Worm (Caenorhabditis elegans) whole organism, young adult: ENCODE results near the gene K06H6.4.

ENCODE experiments used
- ceh-27 ChIP-seq: fragments of 200-800 bp; sonication (Bioruptor generic); optimal IDR thresholded peaks from 2 replicates; lab custom pipeline; 2018; ENCODE audit warnings: mild to moderate bottlenecking, missing genetic modification characterization, moderate library complexity, missing compliant biosample characterization
- egl-18 ChIP-seq: fragments of 200-800 bp; sonication (Bioruptor generic); IDR thresholded peaks from 2 replicates; pipeline ENCODE4 v1.3.6; 2022; ENCODE audit warnings: missing genetic modification reagents, missing genetic modification characterization, missing compliant biosample characterization
- ekl-4 ChIP-seq: fragments of 200-800 bp; sonication (Bioruptor generic); IDR thresholded peaks from 2 replicates; pipeline ENCODE4 v1.3.6; 2022; ENCODE audit warnings: missing genetic modification reagents, missing genetic modification characterization, missing compliant biosample characterization
- lag-1 ChIP-seq: fragments of 200-800 bp; sonication (Bioruptor generic); IDR thresholded peaks from 2 replicates; pipeline ENCODE4 v1.3.6; 2022; ENCODE audit warnings: missing genetic modification reagents, missing genetic modification characterization, missing compliant biosample characterization
- lin-35 ChIP-seq, 3 experiments: fragments of 150-350 bp in 2 of 3; sonication (generic microtip) in 1 of 3; optimal IDR thresholded peaks; 2 replicates each; lab custom pipeline; 2014 to 2018; ENCODE audit warnings: missing biosample characterization in 3 of 3, missing genetic modification characterization in 3 of 3, missing genetic modification reagents in 3 of 3
- lsl-1 ChIP-seq: fragments of 200-800 bp; sonication (Bioruptor generic); optimal IDR thresholded peaks from 2 replicates; lab custom pipeline; 2018; ENCODE audit warnings: mild to moderate bottlenecking, missing genetic modification characterization, moderate library complexity, missing compliant biosample characterization
- nfyb-1 ChIP-seq: fragments of 200-800 bp; sonication (Bioruptor generic); IDR thresholded peaks from 2 replicates; pipeline ENCODE4 v1.3.6; 2022; ENCODE audit warnings: missing genetic modification reagents, missing genetic modification characterization, missing compliant biosample characterization
- rcor-1 ChIP-seq: fragments of 200-800 bp; sonication (Bioruptor generic); IDR thresholded peaks from 2 replicates; pipeline ENCODE4 v1.3.6; 2022; ENCODE audit warnings: missing genetic modification reagents, missing genetic modification characterization, missing compliant biosample characterization
- rec-8 ChIP-seq, 2 experiments: sonication (generic microtip); optimal IDR thresholded peaks; 2 replicates each; lab custom pipeline; 2016; ENCODE audit warnings: mild to moderate bottlenecking in 2 of 2, missing genetic modification characterization in 2 of 2, missing genetic modification reagents in 2 of 2, missing genotype in 2 of 2, missing biosample characterization in 1 of 2, missing compliant biosample characterization in 1 of 2, moderate library complexity in 1 of 2
- sdz-38 ChIP-seq: sonication (generic microtip); optimal IDR thresholded peaks from 2 replicates; lab custom pipeline; 2016; ENCODE audit warnings: missing genotype, missing genetic modification characterization, missing compliant biosample characterization
- sea-2 ChIP-seq: fragments of 200-800 bp; sonication (Bioruptor generic); IDR thresholded peaks from 2 replicates; pipeline ENCODE4 v1.3.6; 2022; ENCODE audit warnings: missing genetic modification characterization, missing compliant biosample characterization
- unc-130 ChIP-seq: sonication (generic microtip); optimal IDR thresholded peaks from 2 replicates; lab custom pipeline; 2016; ENCODE audit warnings: missing genetic modification reagents, missing genetic modification characterization, missing compliant biosample characterization
- zfh-2 ChIP-seq: fragments of 200-800 bp; sonication (Bioruptor generic); conservative IDR thresholded peaks from 2 replicates; pipeline ENCODE4 v1.3.6; 2022; ENCODE audit warnings: missing genetic modification reagents, missing genetic modification characterization, missing compliant biosample characterization

ce11 chrV:543169-543568 is 35.9 kb upstream of the K06H6.4 start, which contains the start of gene C14C6.3:
- TF ChIP-seq ceh-27 (GFP tag; lab: Kevin White, UChicago) (no peak), sea-2 (GFP tag; lab: Robert Waterston, UW) (no peak), sdz-38 (tag; lab: Kevin White, UChicago) (no peak), lag-1 (GFP tag; lab: Robert Waterston, UW) (no peak), nfyb-1 (no peak), rcor-1 (no peak), ekl-4 (GFP tag; lab: Robert Waterston, UW) (no peak), unc-130 (no peak), lsl-1 (GFP tag; lab: Kevin White, UChicago) (no peak), lin-35 (GFP tag; optimal IDR thresholded peaks at IDR 0.05; lab: Kevin White, UChicago) (no peak), zfh-2 (GFP tag; lab: Robert Waterston, UW) (no peak), egl-18 (GFP tag; lab: Robert Waterston, UW) (no peak), rec-8 (tag; optimal IDR thresholded peaks at IDR 0.05; lab: Kevin White, UChicago) (no peak)
